Fruit fly (Drosophila melanogaster): ENCODE measurements around the gene Ptpmeg.

Gene Ptpmeg

dm6 chr3L:340569-340968 is 12.7 kb downstream of the Ptpmeg start:
- TF ChIP-seq CG6272 (GFP tag; IDR thresholded peaks at IDR 0.05) = no peak
- TF ChIP-seq vnd (GFP tag; IDR thresholded peaks at IDR 0.05; ENCODE audit: partially characterized antibody) = no peak
- TF ChIP-seq CG17385 (GFP tag; optimal IDR thresholded peaks at IDR 0.05) = no peak
- TF ChIP-seq jing (GFP tag; optimal IDR thresholded peaks at IDR 0.05) = no peak
- no peak for TF ChIP-seq fd102C (GFP tag; optimal IDR thresholded peaks at IDR 0.05)
- no peak for TF ChIP-seq CG8944 (GFP tag; optimal IDR thresholded peaks at IDR 0.05)

dm6 chr3L:341052-341852 is 13.4 kb downstream of the Ptpmeg start:
- TF ChIP-seq ind (GFP tag; optimal IDR thresholded peaks at IDR 0.05) (no peak), ci (GFP tag; IDR thresholded peaks at IDR 0.05) (0 out of 3 replicates have a peak, but pooled peaks have one; percentile 17), Atf-2 (GFP tag; optimal IDR thresholded peaks at IDR 0.05) (no peak), CG10654 (GFP tag; optimal IDR thresholded peaks at IDR 0.05) (no peak), slou (GFP tag; optimal IDR thresholded peaks at IDR 0.05) (no peak), Chrac-16 (GFP tag; optimal IDR thresholded peaks at IDR 0.05) (no peak), CG2202 (tag; optimal IDR thresholded peaks at IDR 0.05) (no peak), abd-A (tag; optimal IDR thresholded peaks at IDR 0.05) (peak; percentile 44), CG4707 (GFP tag; optimal IDR thresholded peaks at IDR 0.05) (no peak), CG10274 (GFP tag; optimal IDR thresholded peaks at IDR 0.05) (no peak), Ets97D (GFP tag; optimal IDR thresholded peaks at IDR 0.05) (no peak), HLH4C (GFP tag; IDR thresholded peaks at IDR 0.05; ENCODE audit: partially characterized antibody) (no peak), unpg (GFP tag; optimal IDR thresholded peaks at IDR 0.05) (no peak), CG32772 (GFP tag; IDR thresholded peaks at IDR 0.05) (no peak), ftz-f1 (GFP tag; optimal IDR thresholded peaks at IDR 0.05) (peak; percentile 44), CG10543 (GFP tag; optimal IDR thresholded peaks at IDR 0.05) (peak; percentile 5), eve (GFP tag; optimal IDR thresholded peaks at IDR 0.05) (no peak), cas (GFP tag; IDR thresholded peaks at IDR 0.05) (no peak), gt (GFP tag; IDR thresholded peaks at IDR 0.05) (no peak), CG13287 (GFP tag; IDR thresholded peaks at IDR 0.05; ENCODE audit: partially characterized antibody) (peak; percentile 42; the same call in 1 of the 2 replicates), CG8290 (GFP tag; optimal IDR thresholded peaks at IDR 0.05) (no peak), CG8290 (tag; optimal IDR thresholded peaks at IDR 0.05) (peak in 1 of 2 experiments; percentile 30), bab2 (GFP tag; optimal IDR thresholded peaks at IDR 0.05) (no peak), usp (GFP tag; optimal IDR thresholded peaks at IDR 0.05) (no peak), nom (GFP tag; optimal IDR thresholded peaks at IDR 0.05) (peak; percentile 53), oc (tag; optimal IDR thresholded peaks at IDR 0.05) (no peak), Awh (GFP tag; IDR thresholded peaks at IDR 0.05) (no peak), tll (GFP tag; optimal IDR thresholded peaks at IDR 0.05) (no peak), CG15073 (GFP tag; optimal IDR thresholded peaks at IDR 0.05) (no peak), CG33557 (GFP tag; optimal IDR thresholded peaks at IDR 0.05) (no peak), amos (GFP tag; IDR thresholded peaks at IDR 0.05; ENCODE audit: partially characterized antibody) (0 out of 2 replicates have a peak, but pooled peaks have one; percentile 12), CG18619 (GFP tag; optimal IDR thresholded peaks at IDR 0.05) (no peak), sr (GFP tag; IDR thresholded peaks at IDR 0.05) (no peak), CG11093 (GFP tag; IDR thresholded peaks at IDR 0.05) (no peak), CG7839 (tag; optimal IDR thresholded peaks at IDR 0.05) (no peak), stc (GFP tag; IDR thresholded peaks at IDR 0.05) (no peak), CG11723 (GFP tag; optimal IDR thresholded peaks at IDR 0.05) (no peak), Doc3 (GFP tag; IDR thresholded peaks at IDR 0.05; ENCODE audit: partially characterized antibody) (no peak), salm (tag; optimal IDR thresholded peaks at IDR 0.05) (no peak), hth (optimal IDR thresholded peaks at IDR 0.05) (no peak), CG9876 (GFP tag; optimal IDR thresholded peaks at IDR 0.05) (no peak), Lim3 (GFP tag; IDR thresholded peaks at IDR 0.05) (no peak), zfh2 (GFP tag; optimal IDR thresholded peaks at IDR 0.05) (no peak)

Measured in whole organism, embryonic.